Fruit fly (Drosophila melanogaster) whole organism, embryonic: ENCODE results near the gene hry.
A peak's percentile ranks its signal among the peaks of the same experiment; 100 is the strongest.

Experiments
- Atf6 ChIP-seq: fragments of 200-800 bp; sonication (Bioruptor generic); IDR thresholded peaks from 2 replicates; pipeline ENCODE4 v1.3.6; 2022; ENCODE audit warnings: missing biosample characterization, missing genetic modification characterization
- BEAF-32 ChIP-seq: fragments of 200-800 bp; sonication (Bioruptor generic); optimal IDR thresholded peaks from 3 replicates; lab custom pipeline; 2017; ENCODE audit warnings: missing biosample characterization, missing genetic modification characterization, mild to moderate bottlenecking, moderate library complexity, missing genetic modification reagents
- Bteb2 ChIP-seq: fragments of 200-800 bp; sonication (Bioruptor generic); optimal IDR thresholded peaks from 2 replicates; lab custom pipeline; 2016; ENCODE audit warnings: missing biosample characterization, missing genetic modification characterization
- CG10274 ChIP-seq: fragments of 200-800 bp; sonication (Bioruptor generic); optimal IDR thresholded peaks from 3 replicates; lab custom pipeline; 2017; ENCODE audit warnings: missing biosample characterization, mild to moderate bottlenecking, missing genetic modification characterization
- CG11695 ChIP-seq: fragments of 200-800 bp; sonication (Bioruptor generic); IDR thresholded peaks from 3 replicates; pipeline ENCODE4 v1.3.6; 2022; ENCODE audit warnings: missing biosample characterization, missing genetic modification characterization
- CG11696 ChIP-seq: fragments of 200-800 bp; sonication (Bioruptor generic); IDR thresholded peaks from 2 replicates; pipeline ENCODE4 v1.3.6; 2022; ENCODE audit warnings: missing biosample characterization, missing genetic modification characterization
- CG12219 ChIP-seq: fragments of 200-800 bp; sonication (Bioruptor generic); optimal IDR thresholded peaks from 3 replicates; lab custom pipeline; 2018; ENCODE audit warnings: missing biosample characterization, mild to moderate bottlenecking, missing genetic modification characterization
- CG14860 ChIP-seq: fragments of 200-800 bp; sonication (Bioruptor generic); IDR thresholded peaks from 3 replicates; pipeline ENCODE4 v1.3.6; 2022; ENCODE audit warnings: missing biosample characterization, missing genetic modification characterization; ENCODE audit not compliant: partially characterized antibody
- CG15479 ChIP-seq: fragments of 200-800 bp; sonication (Bioruptor generic); optimal IDR thresholded peaks from 3 replicates; lab custom pipeline; 2019; ENCODE audit warnings: missing biosample characterization, mild to moderate bottlenecking, missing genetic modification characterization, moderate library complexity
- CG18619 ChIP-seq: fragments of 200-800 bp; sonication (Bioruptor generic); optimal IDR thresholded peaks from 3 replicates; lab custom pipeline; 2017; ENCODE audit warnings: missing biosample characterization, mild to moderate bottlenecking, missing genetic modification characterization
- CG2199 ChIP-seq: fragments of 200-800 bp; sonication (Bioruptor generic); IDR thresholded peaks from 3 replicates; pipeline ENCODE4 v1.3.6; 2022; ENCODE audit warnings: missing biosample characterization, missing genetic modification characterization
- CG31441 ChIP-seq: fragments of 200-800 bp; sonication (Bioruptor generic); IDR thresholded peaks from 2 replicates; pipeline ENCODE4 v1.3.6; 2022; ENCODE audit warnings: missing biosample characterization, missing genetic modification characterization
- CG42726 ChIP-seq: fragments of 200-800 bp; sonication (Bioruptor generic); IDR thresholded peaks from 2 replicates; pipeline ENCODE4 v1.3.6; 2022; ENCODE audit warnings: missing biosample characterization, missing genetic modification characterization; ENCODE audit not compliant: partially characterized antibody
- CG4282 ChIP-seq: fragments of 200-800 bp; sonication (Bioruptor generic); optimal IDR thresholded peaks from 2 replicates; lab custom pipeline; 2016; ENCODE audit warnings: missing biosample characterization, missing genetic modification characterization
- CG4404 ChIP-seq: fragments of 200-800 bp; sonication (Bioruptor generic); IDR thresholded peaks from 2 replicates; pipeline ENCODE4 v1.3.6; 2022; ENCODE audit warnings: missing biosample characterization, missing genetic modification characterization
- CG4424 ChIP-seq: fragments of 200-800 bp; sonication (Bioruptor generic); optimal IDR thresholded peaks from 3 replicates; lab custom pipeline; 2016; ENCODE audit warnings: missing biosample characterization, missing genetic modification characterization
- CG4730 ChIP-seq: fragments of 200-800 bp; sonication (Bioruptor generic); IDR thresholded peaks from 2 replicates; pipeline ENCODE4 v1.3.6; 2022; ENCODE audit warnings: missing biosample characterization, missing genetic modification characterization
- CG7786 ChIP-seq: fragments of 200-800 bp; sonication (Bioruptor generic); optimal IDR thresholded peaks from 2 replicates; lab custom pipeline; 2016; ENCODE audit warnings: missing biosample characterization, missing genetic modification characterization
- CG7987 ChIP-seq: fragments of 200-800 bp; sonication (Bioruptor generic); optimal IDR thresholded peaks from 2 replicates; lab custom pipeline; 2018; ENCODE audit warnings: missing biosample characterization, mild to moderate bottlenecking, missing genetic modification characterization, moderate library complexity
- CG8765 ChIP-seq: fragments of 200-800 bp; sonication (Bioruptor generic); IDR thresholded peaks from 2 replicates; pipeline ENCODE4 v1.3.6; 2022; ENCODE audit warnings: missing biosample characterization, missing genetic modification characterization
- Chrac-16 ChIP-seq: fragments of 200-800 bp; sonication (Bioruptor generic); optimal IDR thresholded peaks from 3 replicates; lab custom pipeline; 2016; ENCODE audit warnings: missing biosample characterization, missing genetic modification characterization
- CrebB ChIP-seq: fragments of 200-800 bp; sonication (Bioruptor generic); optimal IDR thresholded peaks from 3 replicates; lab custom pipeline; 2018; ENCODE audit warnings: missing biosample characterization, mild to moderate bottlenecking, missing genetic modification characterization
- Dek ChIP-seq: fragments of 200-800 bp; sonication (Bioruptor generic); optimal IDR thresholded peaks from 3 replicates; lab custom pipeline; 2019; ENCODE audit warnings: missing biosample characterization, mild to moderate bottlenecking, missing genetic modification characterization, moderate library complexity
- Gsc ChIP-seq: fragments of 200-800 bp; sonication (Bioruptor generic); IDR thresholded peaks from 2 replicates; pipeline ENCODE4 v1.3.6; 2022; ENCODE audit warnings: missing biosample characterization, missing genetic modification characterization
- HHEX ChIP-seq: fragments of 200-800 bp; sonication (Bioruptor generic); optimal IDR thresholded peaks from 3 replicates; lab custom pipeline; 2017; ENCODE audit warnings: missing biosample characterization, mild to moderate bottlenecking, missing genetic modification characterization, missing genetic modification reagents
- Hr51 ChIP-seq, 2 experiments: fragments of 200-800 bp; sonication (Bioruptor generic); optimal IDR thresholded peaks; 2 replicates in 1 of 2; 3 replicates in 1 of 2; lab custom pipeline; 2016 to 2018; ENCODE audit warnings: missing biosample characterization in 2 of 2, missing genetic modification characterization in 2 of 2, mild to moderate bottlenecking in 1 of 2, moderate library complexity in 1 of 2
- Meics ChIP-seq: fragments of 200-800 bp; sonication (Bioruptor generic); optimal IDR thresholded peaks from 2 replicates; lab custom pipeline; 2017; ENCODE audit warnings: missing biosample characterization, mild to moderate bottlenecking, missing genetic modification characterization
- Xbp1 ChIP-seq: fragments of 200-800 bp; sonication (Bioruptor generic); optimal IDR thresholded peaks from 3 replicates; lab custom pipeline; 2016; ENCODE audit warnings: missing biosample characterization, mild to moderate bottlenecking, missing genetic modification characterization
- bbx ChIP-seq: fragments of 200-800 bp; sonication (Bioruptor generic); IDR thresholded peaks from 2 replicates; pipeline ENCODE4 v1.3.6; 2022; ENCODE audit warnings: missing biosample characterization, missing genetic modification characterization; ENCODE audit not compliant: partially characterized antibody
- cato ChIP-seq: fragments of 200-800 bp; sonication (Bioruptor generic); optimal IDR thresholded peaks from 2 replicates; lab custom pipeline; 2016; ENCODE audit warnings: missing biosample characterization, missing genetic modification characterization, borderline replicate concordance
- crol ChIP-seq: fragments of 200-800 bp; sonication (Bioruptor generic); IDR thresholded peaks from 2 replicates; pipeline ENCODE4 v1.3.6; 2022; ENCODE audit warnings: missing biosample characterization, missing genetic modification characterization
- hbn ChIP-seq: fragments of 200-800 bp; sonication (Bioruptor generic); IDR thresholded peaks from 2 replicates; pipeline ENCODE4 v1.3.6; 2022; ENCODE audit warnings: missing biosample characterization, missing genetic modification characterization; ENCODE audit not compliant: partially characterized antibody
- hth ChIP-seq: fragments of >200 bp; optimal IDR thresholded peaks from 2 replicates; lab custom pipeline; 2017; ENCODE audit warnings: inconsistent platforms
- ind ChIP-seq: fragments of 200-800 bp; sonication (Bioruptor generic); optimal IDR thresholded peaks from 3 replicates; lab custom pipeline; 2016; ENCODE audit warnings: missing biosample characterization, missing genetic modification characterization
- kah ChIP-seq: fragments of 200-800 bp; sonication (Bioruptor generic); optimal IDR thresholded peaks from 2 replicates; lab custom pipeline; 2018; ENCODE audit warnings: missing biosample characterization, mild to moderate bottlenecking, missing genetic modification characterization
- mirr ChIP-seq: fragments of 200-800 bp; sonication (Bioruptor generic); optimal IDR thresholded peaks from 3 replicates; lab custom pipeline; 2018; ENCODE audit warnings: missing biosample characterization, mild to moderate bottlenecking, missing genetic modification characterization
- otp ChIP-seq: fragments of 200-800 bp; sonication (Bioruptor generic); IDR thresholded peaks from 3 replicates; pipeline ENCODE4, ENCODE4 v1.3.6; 2022; ENCODE audit warnings: missing biosample characterization, missing genetic modification characterization
- p53 ChIP-seq: fragments of 200-800 bp; sonication (Bioruptor generic); optimal IDR thresholded peaks from 2 replicates; lab custom pipeline; 2016; ENCODE audit warnings: missing biosample characterization, missing genetic modification characterization
- pfk ChIP-seq: fragments of 200-800 bp; sonication (Bioruptor generic); optimal IDR thresholded peaks from 2 replicates; lab custom pipeline; 2018; ENCODE audit warnings: missing biosample characterization, mild to moderate bottlenecking, missing genetic modification characterization, moderate library complexity
- scrt ChIP-seq: fragments of 200-800 bp; sonication (Bioruptor generic); optimal IDR thresholded peaks from 2 replicates; lab custom pipeline; 2018; ENCODE audit warnings: missing biosample characterization, mild to moderate bottlenecking, missing genetic modification characterization, moderate library complexity
- slbo ChIP-seq: fragments of 200-800 bp; sonication (Bioruptor generic); IDR thresholded peaks from 2 replicates; pipeline ENCODE4 v1.3.6; 2022; ENCODE audit warnings: missing biosample characterization, missing genetic modification characterization
- slp2 ChIP-seq: fragments of 200-800 bp; sonication (Bioruptor generic); optimal IDR thresholded peaks from 2 replicates; lab custom pipeline; 2016; ENCODE audit warnings: missing biosample characterization, missing genetic modification characterization
- so ChIP-seq: fragments of 200-800 bp; sonication (Bioruptor generic); IDR thresholded peaks from 3 replicates; pipeline ENCODE4 v1.3.6; 2022; ENCODE audit warnings: missing biosample characterization, missing genetic modification characterization
- tap ChIP-seq: fragments of 200-800 bp; optimal IDR thresholded peaks from 3 replicates; lab custom pipeline; 2019; ENCODE audit warnings: missing biosample characterization, mild to moderate bottlenecking, missing genetic modification characterization, moderate library complexity
- tna ChIP-seq: fragments of 200-800 bp; sonication (Bioruptor generic); IDR thresholded peaks from 2 replicates; pipeline ENCODE4 v1.3.6; 2022; ENCODE audit warnings: missing biosample characterization, missing genetic modification characterization; ENCODE audit not compliant: partially characterized antibody
- vnd ChIP-seq: fragments of 200-800 bp; sonication (Bioruptor generic); IDR thresholded peaks from 3 replicates; pipeline ENCODE4 v1.3.6; 2022; ENCODE audit warnings: missing biosample characterization, missing genetic modification characterization; ENCODE audit not compliant: partially characterized antibody
- wdn ChIP-seq: fragments of 200-800 bp; sonication (Bioruptor generic); IDR thresholded peaks from 2 replicates; pipeline ENCODE4 v1.3.6; 2022; ENCODE audit warnings: missing biosample characterization, missing genetic modification characterization
- zfh2 ChIP-seq: fragments of 200-800 bp; sonication (Bioruptor generic); optimal IDR thresholded peaks from 2 replicates; lab custom pipeline; 2016; ENCODE audit warnings: missing biosample characterization, missing genetic modification characterization

hry gene

dm6 chr3L:8691891-8692874 lies 16.6 kb downstream of the hry start (continued):
- peak; percentile 41 for TF ChIP-seq ind (GFP tag; lab: Kevin White, UChicago)
- TF ChIP-seq scrt, result no peak
- peak; percentile 50; the same call in 1 of the 2 replicates for TF ChIP-seq bbx (GFP tag; lab: Robert Waterston, UW)
- TF ChIP-seq BEAF-32 (GFP tag; lab: Kevin White, UChicago), result no peak
- no peak for TF ChIP-seq tap (tag; lab: Kevin White, UChicago)
- TF ChIP-seq CG11695 (GFP tag; lab: Robert Waterston, UW), result no peak
- TF ChIP-seq CG11696 (GFP tag; lab: Robert Waterston, UW), result no peak
- TF ChIP-seq CG7987 (GFP tag; lab: Kevin White, UChicago), result peak; percentile 34
- TF ChIP-seq CG18619, result peak; percentile 82
- no peak for TF ChIP-seq CG14860 (GFP tag; lab: Robert Waterston, UW)
- no peak for TF ChIP-seq CG10274
- peak in 1 of 2 experiments; percentile 76 for TF ChIP-seq Hr51 (GFP tag; optimal IDR thresholded peaks at IDR 0.05; lab: Kevin White, UChicago)
- 0 out of 2 replicates have a peak, but pooled peaks have one; percentile 9 for TF ChIP-seq crol (GFP tag; lab: Robert Waterston, UW)
- TF ChIP-seq CG12219, result no peak
- TF ChIP-seq CG4730 (GFP tag; lab: Robert Waterston, UW), result no peak
- TF ChIP-seq CrebB (tag; lab: Kevin White, UChicago), result peak; percentile 10
- TF ChIP-seq tna (GFP tag; lab: Robert Waterston, UW), result no peak
- peak; percentile 31; the same call in 1 of the 2 replicates for TF ChIP-seq slbo (GFP tag; lab: Robert Waterston, UW)
- TF ChIP-seq CG15479 (GFP tag; lab: Kevin White, UChicago), result no peak
- TF ChIP-seq zfh2, result no peak
- no peak for TF ChIP-seq CG8765 (GFP tag; lab: Robert Waterston, UW)
- no peak for TF ChIP-seq slp2 (GFP tag; lab: Kevin White, UChicago)
- no peak for TF ChIP-seq CG4404 (GFP tag; lab: Robert Waterston, UW)
- no peak for TF ChIP-seq p53 (GFP tag; lab: Kevin White, UChicago)
- peak; percentile 70 for TF ChIP-seq Meics (GFP tag; lab: Kevin White, UChicago)
- no peak for TF ChIP-seq CG4282 (GFP tag; lab: Kevin White, UChicago)
- TF ChIP-seq so (GFP tag; lab: Robert Waterston, UW), result 0 out of 3 replicates have a peak, but pooled peaks have one; percentile 39
- TF ChIP-seq cato, result no peak
- TF ChIP-seq Atf6 (GFP tag; lab: Robert Waterston, UW), result no peak
- TF ChIP-seq CG4424 (GFP tag; lab: Kevin White, UChicago), result peak; percentile 43
- no peak for TF ChIP-seq Bteb2
- peak; percentile 34 for TF ChIP-seq HHEX (GFP tag; lab: Kevin White, UChicago)
- no peak for TF ChIP-seq pfk (GFP tag; lab: Kevin White, UChicago)
- peak; percentile 29 for TF ChIP-seq Chrac-16
- no peak for TF ChIP-seq Gsc (GFP tag; lab: Robert Waterston, UW)
- TF ChIP-seq kah (GFP tag; lab: Kevin White, UChicago), result no peak
- TF ChIP-seq CG31441, result peak; percentile 65; the same call in 1 of the 2 replicates
- TF ChIP-seq mirr, result peak; percentile 59
- no peak for TF ChIP-seq CG2199
- TF ChIP-seq CG7786 (GFP tag; lab: Kevin White, UChicago), result no peak
- no peak for TF ChIP-seq wdn
- no peak for TF ChIP-seq CG42726 (GFP tag; lab: Robert Waterston, UW)
- peak; percentile 18 for TF ChIP-seq Dek (tag; lab: Kevin White, UChicago)
- no peak for TF ChIP-seq hbn
- TF ChIP-seq vnd (GFP tag; lab: Robert Waterston, UW), result no peak
- TF ChIP-seq hth (lab: Kevin White, UChicago), result no peak
- 0 out of 3 replicates have a peak, but pooled peaks have one; percentile 31 for TF ChIP-seq otp (GFP tag; lab: Robert Waterston, UW)
- peak; percentile 42 for TF ChIP-seq Xbp1 (GFP tag; lab: Kevin White, UChicago)
